Fruit fly (Drosophila melanogaster): ENCODE measurements around the gene Nfs1.
A peak's percentile ranks its signal among the peaks of the same experiment; 100 is the strongest.

Nfs1 gene

dm6 chr2L:12006397-12007330 is 7.2 kb downstream of the Nfs1 start (continued):
- TF ChIP-seq gce (GFP tag; IDR thresholded peaks at IDR 0.05) (no peak), CG10565 (GFP tag; optimal IDR thresholded peaks at IDR 0.05) (peak; percentile 58), ato (GFP tag; IDR thresholded peaks at IDR 0.05; ENCODE audit: partially characterized antibody) (no peak), luna (GFP tag; optimal IDR thresholded peaks at IDR 0.05) (peak; percentile 32), ERR (GFP tag; optimal IDR thresholded peaks at IDR 0.05) (peak; percentile 82), CG5953 (GFP tag; IDR thresholded peaks at IDR 0.05) (no peak), p53 (GFP tag; optimal IDR thresholded peaks at IDR 0.05) (no peak), Dip3 (GFP tag; optimal IDR thresholded peaks at IDR 0.05) (peak; percentile 19), CG3838 (GFP tag; optimal IDR thresholded peaks at IDR 0.05) (peak; percentile 99), Sry-δ (GFP tag; optimal IDR thresholded peaks at IDR 0.05) (no peak), CG10431 (GFP tag; optimal IDR thresholded peaks at IDR 0.05) (peak; percentile 88), sc (optimal IDR thresholded peaks at IDR 0.05) (no peak), sc (GFP tag; optimal IDR thresholded peaks at IDR 0.05) (peak; percentile 92), caup (GFP tag; optimal IDR thresholded peaks at IDR 0.05; ENCODE audit: severe bottlenecking) (peak; percentile 94), HmgD (GFP tag; optimal IDR thresholded peaks at IDR 0.05) (no peak), Dek (tag; optimal IDR thresholded peaks at IDR 0.05) (peak; percentile 95), CG1233 (GFP tag; optimal IDR thresholded peaks at IDR 0.05) (peak; percentile 95), Ssrp (tag; optimal IDR thresholded peaks at IDR 0.05) (peak; percentile 96), gsb-n (tag; optimal IDR thresholded peaks at IDR 0.05) (peak; percentile 95), CG6175 (GFP tag; IDR thresholded peaks at IDR 0.05) (no peak), CG6765 (GFP tag; optimal IDR thresholded peaks at IDR 0.05) (peak; percentile 91), cwo (GFP tag; optimal IDR thresholded peaks at IDR 0.05) (peak; percentile 86), sr (GFP tag; IDR thresholded peaks at IDR 0.05) (no peak), CG4820 (GFP tag; optimal IDR thresholded peaks at IDR 0.05) (peak; percentile 91), org-1 (GFP tag; optimal IDR thresholded peaks at IDR 0.05) (peak; percentile 93), CG4730 (GFP tag; IDR thresholded peaks at IDR 0.05) (no peak), NC2β (GFP tag; optimal IDR thresholded peaks at IDR 0.05) (peak; percentile 13), gsb (GFP tag; IDR thresholded peaks at IDR 0.05) (no peak), CoRest (tag; optimal IDR thresholded peaks at IDR 0.05) (peak; percentile 99), CG11723 (GFP tag; optimal IDR thresholded peaks at IDR 0.05) (peak; percentile 86), Pdp1 (GFP tag; optimal IDR thresholded peaks at IDR 0.05) (peak in 1 of 2 experiments; percentile 83), dati (GFP tag; IDR thresholded peaks at IDR 0.05) (no peak), rib (GFP tag; IDR thresholded peaks at IDR 0.05) (no peak), CG8924 (tag; optimal IDR thresholded peaks at IDR 0.05) (peak; percentile 98), Side (GFP tag; optimal IDR thresholded peaks at IDR 0.05) (peak; percentile 34), pnt (GFP tag; optimal IDR thresholded peaks at IDR 0.05) (peak; percentile 58), ase (GFP tag; IDR thresholded peaks at IDR 0.05) (no peak), toy (GFP tag; IDR thresholded peaks at IDR 0.05) (no peak), CG7786 (GFP tag; optimal IDR thresholded peaks at IDR 0.05) (peak; percentile 75), CTCF (GFP tag; optimal IDR thresholded peaks at IDR 0.05) (peak; percentile 21), CG1832 (GFP tag; optimal IDR thresholded peaks at IDR 0.05) (peak; percentile 94), MESR4 (GFP tag; optimal IDR thresholded peaks at IDR 0.05) (no peak), CG3847 (GFP tag; IDR thresholded peaks at IDR 0.05) (no peak), CG10274 (GFP tag; optimal IDR thresholded peaks at IDR 0.05) (peak; percentile 95), CG8290 (GFP tag; optimal IDR thresholded peaks at IDR 0.05) (peak; percentile 94), CG8290 (tag; optimal IDR thresholded peaks at IDR 0.05) (peak in 1 of 2 experiments; percentile 64), aop (GFP tag; IDR thresholded peaks at IDR 0.05) (no peak), Dbx (GFP tag; IDR thresholded peaks at IDR 0.05) (no peak), HLH54F (GFP tag; optimal IDR thresholded peaks at IDR 0.05) (peak; percentile 46), CG11696 (GFP tag; IDR thresholded peaks at IDR 0.05) (no peak), NC2α (GFP tag; optimal IDR thresholded peaks at IDR 0.05) (peak; percentile 0)

All from whole organism, embryonic.